Fruit fly (Drosophila melanogaster) whole organism, wandering third instar larva: ENCODE results near the gene Paris.
A peak's percentile ranks its signal among the peaks of the same experiment; 100 is the strongest.

ENCODE experiments used
- Abd-B ChIP-seq: fragments of >200 bp; optimal IDR thresholded peaks from 2 replicates; lab custom pipeline; 2017; ENCODE audit warnings: missing biosample characterization, missing genetic modification characterization
- CG32264 ChIP-seq: fragments of 200-800 bp; sonication (Bioruptor generic); optimal IDR thresholded peaks from 2 replicates; lab custom pipeline; 2016; ENCODE audit warnings: missing biosample characterization, missing genetic modification characterization
- CG9705 ChIP-seq: fragments of 200-800 bp; sonication (Bioruptor generic); optimal IDR thresholded peaks from 2 replicates; lab custom pipeline; 2018; ENCODE audit warnings: missing biosample characterization, mild to moderate bottlenecking, missing genetic modification characterization
- CrebA ChIP-seq: fragments of 200-800 bp; sonication (Bioruptor generic); optimal IDR thresholded peaks from 2 replicates; lab custom pipeline; 2016; ENCODE audit warnings: missing biosample characterization, mild to moderate bottlenecking, missing genetic modification characterization, borderline replicate concordance
- Dfd ChIP-seq: fragments of >200 bp; optimal IDR thresholded peaks from 2 replicates; lab custom pipeline; 2017; ENCODE audit warnings: missing biosample characterization, missing genetic modification characterization
- Dif ChIP-seq: fragments of 200-275, 200-300 bp; sonication (Bioruptor generic); optimal IDR thresholded peaks from 2 replicates; lab custom pipeline; 2018; ENCODE audit warnings: missing biosample characterization, missing genetic modification characterization; ENCODE audit not compliant: partially characterized antibody
- GATAd ChIP-seq: sonication (Bioruptor generic); optimal IDR thresholded peaks from 2 replicates; lab custom pipeline; 2016; ENCODE audit warnings: missing biosample characterization, missing genetic modification characterization
- HLH106 ChIP-seq: fragments of 200-800 bp; optimal IDR thresholded peaks from 3 replicates; lab custom pipeline; 2019; ENCODE audit warnings: missing biosample characterization, mild to moderate bottlenecking, missing genetic modification characterization, moderate library complexity
- Hnf4 ChIP-seq: fragments of 200-800 bp; sonication (Bioruptor generic); optimal IDR thresholded peaks from 2 replicates; lab custom pipeline; 2016; ENCODE audit warnings: missing biosample characterization, mild to moderate bottlenecking, missing genetic modification characterization
- Hr78 ChIP-seq: fragments of >200 bp; optimal IDR thresholded peaks from 2 replicates; lab custom pipeline; 2017; ENCODE audit warnings: missing biosample characterization, missing genetic modification characterization
- Hr83 ChIP-seq: fragments of 200-300 bp; sonication (Bioruptor generic); optimal IDR thresholded peaks from 2 replicates; lab custom pipeline; 2016; ENCODE audit warnings: missing biosample characterization, mild to moderate bottlenecking, missing genetic modification characterization, moderate library complexity; ENCODE audit not compliant: poor library complexity, severe bottlenecking
- Jra ChIP-seq: sonication (Bioruptor generic); optimal IDR thresholded peaks from 2 replicates; lab custom pipeline; 2016; ENCODE audit warnings: missing biosample characterization, missing genetic modification characterization
- Mio ChIP-seq: sonication (Bioruptor generic); optimal IDR thresholded peaks from 2 replicates; lab custom pipeline; 2016; ENCODE audit warnings: missing biosample characterization, missing genetic modification characterization
- Myc ChIP-seq: fragments of >200 bp; optimal IDR thresholded peaks from 2 replicates; lab custom pipeline; 2017
- N ChIP-seq: fragments of >200 bp; optimal IDR thresholded peaks from 2 replicates; lab custom pipeline; 2018; ENCODE audit warnings: missing biosample characterization, missing external identifiers, missing genetic modification characterization
- OdsH ChIP-seq: fragments of 200-800 bp; sonication (Bioruptor generic); optimal IDR thresholded peaks from 2 replicates; lab custom pipeline; 2016; ENCODE audit warnings: missing biosample characterization, mild to moderate bottlenecking, missing genetic modification characterization
- Rel ChIP-seq, 2 experiments: fragments of 200-800 bp; sonication (Bioruptor generic) in 1 of 2; optimal IDR thresholded peaks; 2 replicates in 1 of 2; 3 replicates in 1 of 2; lab custom pipeline; 2016 to 2019; ENCODE audit warnings: mild to moderate bottlenecking in 2 of 2, missing biosample characterization in 2 of 2, missing genetic modification characterization in 2 of 2, moderate library complexity in 1 of 2
- Sp1 ChIP-seq: fragments of 200-800 bp; sonication (Bioruptor generic); optimal IDR thresholded peaks from 3 replicates; lab custom pipeline; 2019; ENCODE audit warnings: missing biosample characterization, mild to moderate bottlenecking, missing genetic modification characterization, moderate library complexity
- br ChIP-seq: fragments of 200-800 bp; sonication (Bioruptor generic); optimal IDR thresholded peaks from 2 replicates; lab custom pipeline; 2016; ENCODE audit warnings: missing biosample characterization, missing genetic modification characterization
- dl ChIP-seq, 2 experiments: fragments of 175-275, 200-275 bp in 1 of 2; fragments of 200-275 bp in 1 of 2; sonication (Bioruptor generic); optimal IDR thresholded peaks; lab custom pipeline; 2018; ENCODE audit warnings: mild to moderate bottlenecking in 2 of 2, missing biosample characterization in 2 of 2, missing genetic modification characterization in 2 of 2, moderate library complexity in 2 of 2; ENCODE audit not compliant: partially characterized antibody in 2 of 2, insufficient read depth in 1 of 2
- dmrt93B ChIP-seq: fragments of 200-800 bp; sonication (Bioruptor generic); optimal IDR thresholded peaks from 2 replicates; lab custom pipeline; 2018; ENCODE audit warnings: missing biosample characterization, mild to moderate bottlenecking, missing genetic modification characterization
- ey ChIP-seq: fragments of 200-800 bp; sonication (Bioruptor generic); optimal IDR thresholded peaks from 2 replicates; lab custom pipeline; 2016; ENCODE audit warnings: missing biosample characterization, missing genetic modification characterization
- foxo ChIP-seq, 2 experiments: fragments of 200-800 bp; sonication (Bioruptor generic); optimal IDR thresholded peaks; 2 replicates in 1 of 2; 3 replicates in 1 of 2; lab custom pipeline; 2016 to 2017; ENCODE audit warnings: missing biosample characterization in 2 of 2, missing genetic modification characterization in 2 of 2
- fru ChIP-seq: fragments of 200-800 bp; sonication (Bioruptor generic); optimal IDR thresholded peaks from 3 replicates; lab custom pipeline; 2016; ENCODE audit warnings: missing biosample characterization, mild to moderate bottlenecking, missing genetic modification characterization
- h ChIP-seq: fragments of 200-800 bp; sonication (Bioruptor generic); optimal IDR thresholded peaks from 3 replicates; lab custom pipeline; 2016; ENCODE audit warnings: missing biosample characterization, mild to moderate bottlenecking, missing genetic modification characterization
- jim ChIP-seq: fragments of 175-275, 200-325 bp; sonication (Bioruptor generic); optimal IDR thresholded peaks from 2 replicates; lab custom pipeline; 2016; ENCODE audit warnings: missing biosample characterization, mild to moderate bottlenecking, missing genetic modification characterization
- lola ChIP-seq: fragments of >200 bp; optimal IDR thresholded peaks from 2 replicates; lab custom pipeline; 2017; ENCODE audit warnings: missing biosample characterization, missing genetic modification characterization
- pan ChIP-seq: fragments of >200 bp; optimal IDR thresholded peaks from 2 replicates; lab custom pipeline; 2017
- psq ChIP-seq: fragments of 200-800 bp; sonication (Bioruptor generic); optimal IDR thresholded peaks from 3 replicates; lab custom pipeline; 2017; ENCODE audit warnings: missing biosample characterization, mild to moderate bottlenecking, missing genetic modification characterization, moderate library complexity
- rgr ChIP-seq: fragments of 200-800 bp; sonication (Bioruptor generic); optimal IDR thresholded peaks from 3 replicates; lab custom pipeline; 2016; ENCODE audit warnings: missing biosample characterization, mild to moderate bottlenecking, missing genetic modification characterization
- sage ChIP-seq: fragments of 200-800 bp; sonication (Bioruptor generic); optimal IDR thresholded peaks from 2 replicates; lab custom pipeline; 2016; ENCODE audit warnings: missing biosample characterization, mild to moderate bottlenecking, missing genetic modification characterization
- sv ChIP-seq: fragments of 200-800 bp; sonication (Bioruptor generic); optimal IDR thresholded peaks from 3 replicates; lab custom pipeline; 2016; ENCODE audit warnings: missing biosample characterization, missing genetic modification characterization
- usp ChIP-seq: fragments of >200 bp; optimal IDR thresholded peaks from 2 replicates; lab custom pipeline; 2017; ENCODE audit warnings: missing biosample characterization, missing genetic modification characterization
- woc ChIP-seq: sonication (Bioruptor generic); optimal IDR thresholded peaks from 2 replicates; lab custom pipeline; 2016; ENCODE audit warnings: missing biosample characterization, mild to moderate bottlenecking, missing genetic modification characterization

The Paris gene

DNA sequence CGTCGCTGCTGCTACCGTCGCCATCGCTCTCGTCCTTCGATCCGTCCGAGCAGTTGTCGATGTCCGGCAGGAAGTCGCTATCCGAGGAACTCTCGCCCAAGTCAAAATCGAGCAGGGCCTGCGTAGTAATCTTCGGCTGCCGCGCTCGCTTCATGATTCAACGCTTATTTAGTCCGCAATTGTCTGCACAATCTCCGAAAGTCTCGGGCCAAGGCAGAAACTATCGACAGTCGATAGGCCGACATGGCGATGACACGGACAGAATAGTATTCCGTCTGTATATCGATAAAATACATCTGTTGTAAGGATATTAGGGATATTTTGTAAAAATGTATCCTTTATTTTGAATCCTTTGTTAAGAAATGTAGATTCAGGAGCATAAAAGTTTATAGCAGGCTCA, 10.6 kb upstream of the Paris start, which contains the start of gene CG15439:
Gene CG15439 (minus strand): TSS at position 241 of the 400 bp plus-strand sequence.
- TF ChIP-seq Dif (GFP tag; lab: Kevin White, UChicago) (no peak), Mio (GFP tag; lab: Kevin White, UChicago) (no peak), Myc (lab: Kevin White, UChicago) (no peak), CG32264 (GFP tag; lab: Kevin White, UChicago) (no peak), Hr78 (GFP tag; lab: Kevin White, UChicago) (no peak), woc (GFP tag; lab: Kevin White, UChicago) (no peak), Sp1 (GFP tag; lab: Kevin White, UChicago) (no peak), Hnf4 (GFP tag; lab: Kevin White, UChicago) (no peak), br (no peak), Jra (GFP tag; lab: Kevin White, UChicago) (no peak), GATAd (GFP tag; lab: Kevin White, UChicago) (no peak)

- TF ChIP-seq rgr (GFP tag; lab: Kevin White, UChicago) (peak; percentile 15), CG9705 (GFP tag; lab: Kevin White, UChicago) (no peak), Myc (lab: Kevin White, UChicago) (peak; percentile 49)
Measured at dm6 chr2L:4454009-4454689, 9.3 kb upstream of the Paris start, which contains the start of the genes Secp43 and ND-B8. Gene Secp43 (minus strand): TSS chr2L:4454453. Gene ND-B8 (plus strand): TSS chr2L:4454626.

- TF ChIP-seq foxo (GFP tag; optimal IDR thresholded peaks at IDR 0.05; lab: Kevin White, UChicago): no peak
- TF ChIP-seq woc (GFP tag; lab: Kevin White, UChicago): peak; percentile 56
- no peak for TF ChIP-seq HLH106
- TF ChIP-seq Sp1 (GFP tag; lab: Kevin White, UChicago): peak; percentile 25
- TF ChIP-seq Rel (GFP tag; optimal IDR thresholded peaks at IDR 0.05; lab: Kevin White, UChicago): no peak
- peak; percentile 26 for TF ChIP-seq Rel (tag; optimal IDR thresholded peaks at IDR 0.05; lab: Kevin White, UChicago)
- no peak for TF ChIP-seq N (GFP tag; lab: Kevin White, UChicago)
- TF ChIP-seq psq: no peak
- no peak for TF ChIP-seq ey
- no peak for TF ChIP-seq GATAd (GFP tag; lab: Kevin White, UChicago)
Measured at dm6 chr2L:4456539-4456994, 6.8 kb upstream of the Paris start, which contains the start of gene Gs1l. Gene Gs1l (minus strand): TSS chr2L:4456807.

dm6 chr2L:4458119-4459056, 5.0 kb upstream of the Paris start, which contains the start of gene RpL27A:
Gene RpL27A (minus strand): TSS chr2L:4458364.
- peak; percentile 69 for TF ChIP-seq br
- TF ChIP-seq sv (GFP tag; lab: Kevin White, UChicago): peak; percentile 56
- TF ChIP-seq h (GFP tag; lab: Kevin White, UChicago): peak; percentile 52
- no peak for TF ChIP-seq CG32264 (GFP tag; lab: Kevin White, UChicago)
- TF ChIP-seq lola (GFP tag; lab: Kevin White, UChicago): no peak
- peak; percentile 92 for TF ChIP-seq Hr83 (GFP tag; lab: Kevin White, UChicago)
- no peak for TF ChIP-seq Hnf4 (GFP tag; lab: Kevin White, UChicago)
- TF ChIP-seq sage (GFP tag; lab: Kevin White, UChicago): no peak
- TF ChIP-seq foxo (GFP tag; optimal IDR thresholded peaks at IDR 0.05; lab: Kevin White, UChicago): peak in 1 of 2 experiments; percentile 67
- TF ChIP-seq dmrt93B: peak; percentile 73
- peak; percentile 78 for TF ChIP-seq N (GFP tag; lab: Kevin White, UChicago)
- TF ChIP-seq CG9705 (GFP tag; lab: Kevin White, UChicago): peak; percentile 76
- peak; percentile 87 for TF ChIP-seq rgr (GFP tag; lab: Kevin White, UChicago)
- no peak for TF ChIP-seq Abd-B (GFP tag; lab: Kevin White, UChicago)
- no peak for TF ChIP-seq CrebA (GFP tag; lab: Kevin White, UChicago)
- TF ChIP-seq Hr78 (GFP tag; lab: Kevin White, UChicago): no peak
- peak; percentile 19 for TF ChIP-seq OdsH (GFP tag; lab: Kevin White, UChicago)
- TF ChIP-seq Dif (GFP tag; lab: Kevin White, UChicago): peak; percentile 45
- TF ChIP-seq Myc (lab: Kevin White, UChicago): peak; percentile 40
- no peak for TF ChIP-seq GATAd (GFP tag; lab: Kevin White, UChicago)
- no peak for TF ChIP-seq pan (lab: Kevin White, UChicago)
- no peak for TF ChIP-seq usp (GFP tag; lab: Kevin White, UChicago)
- TF ChIP-seq dl (GFP tag; optimal IDR thresholded peaks at IDR 0.05; lab: Kevin White, UChicago; ENCODE audit: insufficient read depth in 1 of 2, partially characterized antibody in 2 of 2): no peak
- TF ChIP-seq Dfd: no peak
- TF ChIP-seq Sp1 (GFP tag; lab: Kevin White, UChicago): peak; percentile 85
- TF ChIP-seq ey: peak; percentile 17
- no peak for TF ChIP-seq Rel (GFP tag; optimal IDR thresholded peaks at IDR 0.05; lab: Kevin White, UChicago)
- peak; percentile 57 for TF ChIP-seq Rel (tag; optimal IDR thresholded peaks at IDR 0.05; lab: Kevin White, UChicago)
- TF ChIP-seq psq: peak; percentile 41
- TF ChIP-seq jim (GFP tag; lab: Kevin White, UChicago): no peak
- peak; percentile 61 for TF ChIP-seq HLH106
- peak; percentile 20 for TF ChIP-seq fru (GFP tag; lab: Kevin White, UChicago)
